Fruit fly (Drosophila melanogaster): ENCODE measurements around the gene CG34175.

The CG34175 gene

DNA sequence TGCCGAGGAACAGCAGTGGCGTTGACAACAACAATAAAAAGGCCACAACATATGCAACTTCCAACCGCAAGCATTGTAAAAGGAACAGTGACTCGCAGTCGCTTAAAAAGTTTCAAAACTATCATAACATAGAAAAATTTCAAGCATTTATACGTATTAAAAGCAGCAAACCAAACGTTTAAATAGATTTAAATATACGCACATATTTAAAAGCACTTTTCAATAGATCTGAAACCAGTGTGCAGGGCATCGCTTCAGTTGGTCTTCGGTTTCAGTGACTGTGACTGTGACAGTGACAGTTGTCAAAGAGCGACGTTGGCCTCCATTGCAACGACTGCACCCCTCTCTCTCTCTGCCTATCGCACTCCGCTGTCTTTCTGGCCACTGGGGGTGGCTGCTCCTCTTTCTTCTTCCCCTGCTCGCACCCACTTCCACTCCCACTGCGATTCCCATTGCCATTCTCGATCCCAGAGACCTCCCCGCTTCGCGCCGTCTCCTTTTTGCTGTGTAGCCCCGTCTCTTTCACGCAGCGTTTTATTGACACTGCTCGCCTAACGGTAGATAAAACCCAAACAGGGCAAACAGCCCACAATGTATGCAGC is 49.6 kb upstream of the CG34175 start (continued):
- TF ChIP-seq CG4360 (GFP tag; IDR thresholded peaks at IDR 0.05) (peak; percentile 75), CG10321 (GFP tag; IDR thresholded peaks at IDR 0.05) (peak; percentile 32; the same call in 1 of the 2 replicates), CoRest (tag; optimal IDR thresholded peaks at IDR 0.05) (peak; percentile 59), trh (GFP tag; optimal IDR thresholded peaks at IDR 0.05) (no peak), CG2116 (GFP tag; optimal IDR thresholded peaks at IDR 0.05) (peak; percentile 11), Ptx1 (GFP tag; IDR thresholded peaks at IDR 0.05) (peak; percentile 88), CG6791 (GFP tag; IDR thresholded peaks at IDR 0.05; ENCODE audit: partially characterized antibody) (peak; percentile 41; the same call in 1 of the 3 replicates), hb (GFP tag; IDR thresholded peaks at IDR 0.05; ENCODE audit: partially characterized antibody) (peak; percentile 55; the same call in 2 of the 3 replicates), bigmax (GFP tag; optimal IDR thresholded peaks at IDR 0.05) (no peak), CG34376 (GFP tag; optimal IDR thresholded peaks at IDR 0.05) (no peak), BEAF-32 (GFP tag; optimal IDR thresholded peaks at IDR 0.05) (no peak), gem (tag; optimal IDR thresholded peaks at IDR 0.05) (peak; percentile 90), shn (GFP tag; optimal IDR thresholded peaks at IDR 0.05) (peak; percentile 61), ase (GFP tag; IDR thresholded peaks at IDR 0.05) (peak; percentile 95), crol (GFP tag; IDR thresholded peaks at IDR 0.05) (peak; percentile 87), CG4820 (GFP tag; optimal IDR thresholded peaks at IDR 0.05) (peak; percentile 67), CG30403 (GFP tag; optimal IDR thresholded peaks at IDR 0.05) (peak; percentile 75), mirr (GFP tag; optimal IDR thresholded peaks at IDR 0.05) (no peak), Doc3 (GFP tag; IDR thresholded peaks at IDR 0.05; ENCODE audit: partially characterized antibody) (no peak), dm (GFP tag; optimal IDR thresholded peaks at IDR 0.05) (peak; percentile 10), CG7987 (GFP tag; optimal IDR thresholded peaks at IDR 0.05) (no peak), CG17328 (GFP tag; IDR thresholded peaks at IDR 0.05) (peak; percentile 92), bab2 (GFP tag; optimal IDR thresholded peaks at IDR 0.05) (peak; percentile 53), Bteb2 (GFP tag; optimal IDR thresholded peaks at IDR 0.05) (no peak), CG13624 (GFP tag; optimal IDR thresholded peaks at IDR 0.05) (peak; percentile 38), chif (GFP tag; optimal IDR thresholded peaks at IDR 0.05) (peak; percentile 71 to 75), CG4730 (GFP tag; IDR thresholded peaks at IDR 0.05) (peak; percentile 81), D (optimal IDR thresholded peaks at IDR 0.05) (no peak), D (GFP tag; optimal IDR thresholded peaks at IDR 0.05) (peak; percentile 88), Dfd (GFP tag; optimal IDR thresholded peaks at IDR 0.05) (no peak), sens (GFP tag) (peak; percentile 97), Awh (GFP tag; IDR thresholded peaks at IDR 0.05) (peak; percentile 97), Bdp1 (GFP tag; optimal IDR thresholded peaks at IDR 0.05) (peak; percentile 60), fd102C (GFP tag; optimal IDR thresholded peaks at IDR 0.05) (no peak), CG6254 (GFP tag; optimal IDR thresholded peaks at IDR 0.05) (peak; percentile 79), luna (GFP tag; optimal IDR thresholded peaks at IDR 0.05) (no peak), CG7786 (GFP tag; optimal IDR thresholded peaks at IDR 0.05) (peak; percentile 44), p53 (GFP tag; optimal IDR thresholded peaks at IDR 0.05) (no peak), CG12155 (GFP tag; optimal IDR thresholded peaks at IDR 0.05) (no peak), H2.0 (GFP tag; IDR thresholded peaks at IDR 0.05) (peak; percentile 85), zfh2 (GFP tag; optimal IDR thresholded peaks at IDR 0.05) (no peak), Dek (tag; optimal IDR thresholded peaks at IDR 0.05) (peak; percentile 47), abd-A (tag; optimal IDR thresholded peaks at IDR 0.05) (no peak), pzg (GFP tag; optimal IDR thresholded peaks at IDR 0.05) (no peak), CG11247 (GFP tag; IDR thresholded peaks at IDR 0.05) (peak; percentile 74), bsh (GFP tag; optimal IDR thresholded peaks at IDR 0.05) (peak; percentile 82 to 89), Lpt (GFP tag; optimal IDR thresholded peaks at IDR 0.05) (no peak), gcm (GFP tag; optimal IDR thresholded peaks at IDR 0.05) (peak; percentile 81), CG5245 (GFP tag; optimal IDR thresholded peaks at IDR 0.05) (peak; percentile 48), tx (GFP tag; optimal IDR thresholded peaks at IDR 0.05) (peak; percentile 33), lilli (GFP tag; optimal IDR thresholded peaks at IDR 0.05) (peak; percentile 32)
